Worm (Caenorhabditis elegans): ENCODE results near the gene sma-1.
A peak's percentile ranks its signal among the peaks of the same experiment; 100 is the strongest.

- TF ChIP-seq nhr-76 (tag; optimal IDR thresholded peaks at IDR 0.05) = no peak
- no peak for TF ChIP-seq lin-15B (tag; optimal IDR thresholded peaks at IDR 0.05)
- TF ChIP-seq fkh-10 (GFP tag; optimal IDR thresholded peaks at IDR 0.05) = no peak
- TF ChIP-seq aha-1 (tag) = peak; percentile 94
- TF ChIP-seq dpl-1 (GFP tag; optimal IDR thresholded peaks at IDR 0.05) = no peak
Observed at ce11 chrV:11901260-11901659, 2.0 kb downstream of the sma-1 start.

Data from whole organism, L4 larva.